Worm (Caenorhabditis elegans) whole organism, L3 larva: ENCODE measurements around the gene str-115.

Experiments used
- ZK546.5 ChIP-seq: sonication (generic microtip); optimal IDR thresholded peaks from 2 replicates; lab custom pipeline; 2017; ENCODE audit warnings: missing biosample characterization, missing genetic modification characterization
- aly-2 ChIP-seq: fragments of 150-350 bp; optimal IDR thresholded peaks from 2 replicates; lab custom pipeline; 2014; ENCODE audit warnings: missing biosample characterization, missing genetic modification characterization
- ama-1 ChIP-seq: fragments of 150-350 bp; optimal IDR thresholded peaks from 2 replicates; lab custom pipeline; 2018
- ceh-82 ChIP-seq: fragments of 150-350 bp; optimal IDR thresholded peaks from 2 replicates; lab custom pipeline; 2014; ENCODE audit warnings: missing biosample characterization, missing genetic modification characterization
- ceh-9 ChIP-seq: sonication (generic microtip); optimal IDR thresholded peaks from 2 replicates; lab custom pipeline; 2018; ENCODE audit warnings: missing biosample characterization, missing genetic modification characterization
- daf-12 ChIP-seq: fragments of 150-350 bp; optimal IDR thresholded peaks from 2 replicates; lab custom pipeline; 2014; ENCODE audit warnings: missing biosample characterization, missing genetic modification reagents, missing genetic modification characterization
- egl-27 ChIP-seq: sonication (generic microtip); optimal IDR thresholded peaks from 4 replicates; lab custom pipeline; 2017; ENCODE audit warnings: missing biosample characterization, missing genetic modification reagents, missing genetic modification characterization
- egl-5 ChIP-seq: fragments of 150-350 bp; optimal IDR thresholded peaks from 2 replicates; lab custom pipeline; 2017; ENCODE audit warnings: missing biosample characterization, missing genetic modification reagents, missing genetic modification characterization, inconsistent platforms
- elt-2 ChIP-seq: sonication (generic microtip); optimal IDR thresholded peaks from 2 replicates; lab custom pipeline; 2016; ENCODE audit warnings: missing genetic modification reagents, mild to moderate bottlenecking, missing genetic modification characterization, missing compliant biosample characterization
- elt-3 ChIP-seq, 3 experiments: fragments of 150-350 bp in 1 of 3; sonication (generic microtip) in 2 of 3; optimal IDR thresholded peaks; 2 replicates in 2 of 3; 4 replicates in 1 of 3; lab custom pipeline; 2014 to 2017; ENCODE audit warnings: missing biosample characterization in 3 of 3, missing genetic modification characterization in 3 of 3
- fkh-10 ChIP-seq: sonication (generic microtip); optimal IDR thresholded peaks from 2 replicates; lab custom pipeline; 2017; ENCODE audit warnings: missing biosample characterization, missing genetic modification reagents, missing genetic modification characterization
- fos-1 ChIP-seq: fragments of 150-350 bp; optimal IDR thresholded peaks from 2 replicates; lab custom pipeline; 2014; ENCODE audit warnings: missing biosample characterization, missing genetic modification characterization
- hmg-11 ChIP-seq: sonication (generic microtip); optimal IDR thresholded peaks from 2 replicates; lab custom pipeline; 2016; ENCODE audit warnings: missing genetic modification characterization, missing compliant biosample characterization
- jun-1 ChIP-seq: fragments of 150-350 bp; optimal IDR thresholded peaks from 2 replicates; lab custom pipeline; 2014; ENCODE audit warnings: missing biosample characterization, missing genetic modification reagents, missing genetic modification characterization
- lsy-12 ChIP-seq: sonication (generic microtip); optimal IDR thresholded peaks from 2 replicates; lab custom pipeline; 2016; ENCODE audit warnings: mild to moderate bottlenecking, missing genetic modification characterization, missing compliant biosample characterization
- mdl-1 ChIP-seq: fragments of 150-350 bp; optimal IDR thresholded peaks from 2 replicates; lab custom pipeline; 2014; ENCODE audit warnings: missing biosample characterization, missing genetic modification characterization
- mml-1 ChIP-seq: fragments of 150-350 bp; sonication (generic microtip); optimal IDR thresholded peaks from 3 replicates; lab custom pipeline; 2014; ENCODE audit warnings: missing biosample characterization, missing genetic modification characterization
- nfya-1 ChIP-seq: sonication (generic microtip); optimal IDR thresholded peaks from 2 replicates; lab custom pipeline; 2017; ENCODE audit warnings: missing genetic modification characterization, mild to moderate bottlenecking, missing compliant biosample characterization, antibody characterized with exemption, moderate library complexity; ENCODE audit not compliant: insufficient read depth
- nhr-11 ChIP-seq: fragments of 150-350 bp; optimal IDR thresholded peaks from 2 replicates; lab custom pipeline; 2014; ENCODE audit warnings: missing biosample characterization, missing genetic modification characterization
- nhr-12 ChIP-seq: fragments of 150-350 bp; optimal IDR thresholded peaks from 2 replicates; lab custom pipeline; 2014; ENCODE audit warnings: missing biosample characterization, missing genetic modification characterization
- nhr-237 ChIP-seq: fragments of 150-350 bp; optimal IDR thresholded peaks from 2 replicates; lab custom pipeline; 2014; ENCODE audit warnings: missing biosample characterization, missing genetic modification characterization
- nhr-25 ChIP-seq: sonication (generic microtip); optimal IDR thresholded peaks from 2 replicates; lab custom pipeline; 2017; ENCODE audit warnings: missing biosample characterization, missing genetic modification characterization
- nhr-28 ChIP-seq: fragments of 150-350 bp; optimal IDR thresholded peaks from 2 replicates; lab custom pipeline; 2014; ENCODE audit warnings: missing biosample characterization, missing genetic modification characterization
- nhr-67 ChIP-seq: fragments of 150-350 bp; optimal IDR thresholded peaks from 2 replicates; lab custom pipeline; 2014; ENCODE audit warnings: missing biosample characterization, missing genetic modification characterization
- nhr-76 ChIP-seq: fragments of 150-350 bp; sonication (generic microtip); optimal IDR thresholded peaks from 5 replicates; lab custom pipeline; 2014; ENCODE audit warnings: missing biosample characterization, missing genetic modification characterization
- nhr-77 ChIP-seq: fragments of 150-350 bp; optimal IDR thresholded peaks from 2 replicates; lab custom pipeline; 2014; ENCODE audit warnings: missing biosample characterization, missing genetic modification characterization
- pha-4 ChIP-seq: fragments of 150-350 bp; optimal IDR thresholded peaks from 2 replicates; lab custom pipeline; 2014; ENCODE audit warnings: missing biosample characterization, missing genetic modification reagents, missing genetic modification characterization
- pqm-1 ChIP-seq: fragments of 150-350 bp; optimal IDR thresholded peaks from 2 replicates; lab custom pipeline; 2017; ENCODE audit warnings: missing biosample characterization, missing genetic modification characterization, inconsistent platforms
- snpc-4 ChIP-seq: fragments of 150-350 bp; optimal IDR thresholded peaks from 2 replicates; lab custom pipeline; 2014; ENCODE audit warnings: missing biosample characterization, missing genetic modification characterization
- tbx-2 ChIP-seq: sonication (generic microtip); optimal IDR thresholded peaks from 2 replicates; lab custom pipeline; 2016; ENCODE audit warnings: mild to moderate bottlenecking, missing genetic modification characterization, missing compliant biosample characterization
- zag-1 ChIP-seq: fragments of 150-350 bp; optimal IDR thresholded peaks from 2 replicates; lab custom pipeline; 2014; ENCODE audit warnings: missing biosample characterization, missing genetic modification characterization
- ztf-11 ChIP-seq: fragments of 150-350 bp; optimal IDR thresholded peaks from 2 replicates; lab custom pipeline; 2014; ENCODE audit warnings: missing biosample characterization, missing genetic modification characterization
- ztf-4 ChIP-seq: fragments of 150-350 bp; optimal IDR thresholded peaks from 2 replicates; lab custom pipeline; 2014; ENCODE audit warnings: missing biosample characterization, missing genetic modification characterization

Gene str-115

DNA sequence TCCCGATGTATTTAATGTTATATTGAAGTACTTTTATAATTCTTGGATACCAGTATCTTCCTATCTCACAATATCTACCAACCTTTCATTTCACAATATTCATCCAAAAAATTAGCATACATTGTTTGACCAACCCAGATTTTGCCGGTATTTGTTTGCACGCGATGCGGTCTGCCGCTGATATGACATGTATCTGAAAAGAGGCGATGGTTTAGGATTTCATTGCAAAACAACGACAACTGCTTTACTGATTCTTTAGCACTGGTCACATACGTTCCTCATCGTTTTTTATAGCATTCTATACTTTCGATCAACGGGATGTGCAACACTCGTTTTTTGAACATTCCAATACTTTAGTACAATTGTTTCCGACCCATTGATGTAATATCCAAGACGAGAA lies 21.0 kb upstream of the str-115 start, which contains the start of gene mam-4:
Gene mam-4, plus strand, starts transcription at position 301 of the 400 bp plus-strand sequence.
- TF ChIP-seq ztf-11 (tag; lab: Kevin White, UChicago) (no peak), snpc-4 (tag; lab: Kevin White, UChicago) (no peak)

DNA sequence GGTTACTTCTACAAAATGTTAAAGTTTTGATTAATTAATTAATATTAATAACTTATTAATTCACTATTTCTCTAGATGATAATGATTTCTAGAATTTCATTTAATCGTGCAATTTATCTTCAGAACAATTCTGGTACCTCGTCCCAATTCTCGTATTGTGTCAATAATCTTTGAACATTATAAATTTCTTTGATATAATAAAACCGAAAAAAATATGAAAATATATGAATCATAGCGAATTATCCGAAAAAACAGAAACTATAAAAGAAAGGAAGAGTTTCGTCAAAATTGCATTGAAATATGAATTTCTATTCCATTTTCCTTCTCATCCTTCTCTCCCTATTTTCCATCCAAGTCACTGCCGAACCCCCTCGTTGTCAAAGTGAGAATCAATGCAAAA lies 18.2 kb upstream of the str-115 start, which contains the start of gene T19B10.12:
Gene T19B10.12, plus strand, starts transcription at position 301 of the 400 bp plus-strand sequence.
- TF ChIP-seq ztf-11 (tag; lab: Kevin White, UChicago) (no peak), mml-1 (no peak), tbx-2 (no peak), nfya-1 (tag; lab: Kevin White, UChicago) (no peak), nhr-67 (tag; lab: Kevin White, UChicago) (no peak), ama-1 (lab: Kevin White, UChicago) (no peak), pha-4 (tag; lab: Kevin White, UChicago) (no peak), hmg-11 (tag; lab: Kevin White, UChicago) (no peak), mdl-1 (tag; lab: Kevin White, UChicago) (no peak), nhr-12 (no peak), ceh-82 (no peak)

DNA sequence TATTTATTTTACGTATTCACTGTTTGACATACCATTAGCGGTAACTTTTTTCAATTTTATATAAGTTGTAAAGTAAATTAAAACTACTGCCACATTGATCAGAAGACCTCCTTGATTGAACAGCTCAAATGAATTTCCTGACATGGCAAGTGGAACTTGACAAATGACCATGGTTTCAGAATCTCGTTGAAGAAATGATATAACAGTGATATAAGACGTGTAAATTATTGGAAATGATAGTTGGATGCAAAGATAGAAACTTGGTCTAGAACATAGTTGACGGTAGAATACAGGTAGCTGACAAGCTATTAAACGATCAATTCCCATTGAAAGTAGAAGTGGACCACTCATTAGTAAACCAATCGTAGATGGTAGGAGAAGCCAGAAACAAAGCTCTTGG lies 17.1 kb upstream of the str-115 start:
- TF ChIP-seq snpc-4 (tag; lab: Kevin White, UChicago) (no peak), nfya-1 (tag; lab: Kevin White, UChicago) (no peak), ztf-4 (no peak), nhr-237 (tag; lab: Kevin White, UChicago) (no peak), ztf-11 (tag; lab: Kevin White, UChicago) (no peak), elt-3 (tag; optimal IDR thresholded peaks at IDR 0.05; lab: Kevin White, UChicago) (no peak), ZK546.5 (tag; lab: Kevin White, UChicago) (no peak), mdl-1 (tag; lab: Kevin White, UChicago) (no peak), egl-27 (tag; lab: Kevin White, UChicago) (no peak), daf-12 (tag; lab: Kevin White, UChicago) (no peak), fkh-10 (GFP tag; lab: Kevin White, UChicago) (no peak), nhr-28 (tag; lab: Kevin White, UChicago) (no peak), nhr-77 (tag; lab: Kevin White, UChicago) (no peak), fos-1 (tag; lab: Kevin White, UChicago) (no peak), tbx-2 (no peak), elt-2 (tag; lab: Kevin White, UChicago) (no peak), ceh-82 (no peak)

DNA sequence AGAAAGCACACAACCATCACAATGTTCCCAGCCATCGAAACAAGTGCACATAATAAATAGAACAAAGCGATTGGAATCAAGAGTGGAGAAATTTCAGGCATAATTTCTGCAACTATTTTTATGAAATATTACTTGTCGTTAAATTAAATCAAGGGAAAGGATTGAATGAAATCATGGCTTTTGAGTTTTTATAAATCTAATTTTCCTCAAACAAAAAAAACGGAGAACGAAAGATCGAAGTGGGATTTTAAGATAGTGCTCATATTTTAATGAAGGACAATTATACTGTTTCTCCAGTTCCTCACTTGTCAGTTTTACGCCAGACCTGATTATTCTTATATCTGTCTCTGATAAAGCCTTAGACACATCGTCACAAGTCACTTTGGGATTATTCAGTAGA lies 16.5 kb upstream of the str-115 start, which contains the start of gene srsx-33:
Gene srsx-33, minus strand, starts transcription at position 101 of the 400 bp plus-strand sequence.
- TF ChIP-seq nhr-77 (tag; lab: Kevin White, UChicago) (no peak), nhr-28 (tag; lab: Kevin White, UChicago) (no peak), fos-1 (tag; lab: Kevin White, UChicago) (no peak), ceh-9 (tag; lab: Kevin White, UChicago) (no peak), nhr-76 (tag; lab: Kevin White, UChicago) (no peak)

DNA sequence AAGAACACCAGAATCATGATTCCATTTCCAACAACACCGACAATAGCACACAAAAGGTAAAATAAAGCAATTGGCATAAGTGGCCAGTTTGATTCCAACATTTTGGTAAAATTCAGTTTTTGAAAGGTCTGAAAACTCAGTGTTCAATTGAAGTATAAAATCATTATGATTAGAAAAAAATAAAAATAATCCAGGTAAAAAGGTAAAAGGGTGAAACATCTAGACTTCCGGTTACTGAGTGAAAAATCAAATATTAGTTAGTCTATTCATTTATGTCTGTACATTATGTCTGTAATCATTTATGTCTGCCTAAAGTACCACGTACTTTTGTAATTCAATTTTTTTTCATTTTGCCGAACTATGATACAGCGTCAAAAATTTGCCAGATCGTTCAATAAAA lies 13.9 kb upstream of the str-115 start, which contains the start of gene srsx-31:
Gene srsx-31, minus strand, starts transcription at position 101 of the 400 bp plus-strand sequence.
- TF ChIP-seq aly-2 (no peak), lsy-12 (tag; lab: Kevin White, UChicago) (no peak), pqm-1 (tag; lab: Kevin White, UChicago) (no peak), fos-1 (tag; lab: Kevin White, UChicago) (no peak), ztf-11 (tag; lab: Kevin White, UChicago) (no peak), jun-1 (tag; lab: Kevin White, UChicago) (no peak), nhr-11 (tag; lab: Kevin White, UChicago) (no peak), nhr-25 (tag; lab: Kevin White, UChicago) (no peak)

DNA sequence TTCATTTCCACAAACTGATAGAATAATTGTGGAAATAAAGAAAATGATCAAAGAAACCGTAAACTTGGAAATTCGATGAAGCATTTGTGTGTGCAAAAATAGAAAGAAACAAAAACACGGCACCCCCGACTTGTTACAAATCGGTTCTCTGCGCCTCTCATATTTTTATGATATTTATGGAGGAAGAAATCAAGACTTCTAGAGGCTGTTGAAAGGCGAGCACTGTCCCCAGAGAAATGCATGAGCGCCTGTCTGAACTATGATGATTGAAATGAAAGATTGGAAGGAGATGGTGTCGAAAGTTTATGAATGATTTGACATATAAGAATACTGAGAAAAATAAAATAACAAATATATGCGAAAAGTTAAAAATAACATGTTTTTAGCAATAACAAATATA lies 10.0 kb upstream of the str-115 start, which contains the start of gene lgc-36:
Gene lgc-36, minus strand, starts transcription at position 101 of the 400 bp plus-strand sequence.
- TF ChIP-seq hmg-11 (tag; lab: Kevin White, UChicago) (no peak), aly-2 (no peak), zag-1 (tag; lab: Kevin White, UChicago) (no peak), egl-5 (tag; lab: Kevin White, UChicago) (no peak), jun-1 (tag; lab: Kevin White, UChicago) (no peak), pha-4 (tag; lab: Kevin White, UChicago) (no peak)
